Fruit fly (Drosophila melanogaster): ENCODE measurements around the gene CG14689.
A peak's percentile ranks its signal among the peaks of the same experiment; 100 is the strongest.

The CG14689 gene

dm6 chr3R:10664942-10665341 lies 46.1 kb downstream of the CG14689 start (continued):
- TF ChIP-seq CG10654 (GFP tag; optimal IDR thresholded peaks at IDR 0.05) (peak; percentile 4), CG4404 (GFP tag; IDR thresholded peaks at IDR 0.05) (no peak), Fer2 (tag; optimal IDR thresholded peaks at IDR 0.05) (peak; percentile 30), Adf1 (GFP tag; IDR thresholded peaks at IDR 0.05) (peak; percentile 43; the same call in 1 of the 2 replicates), CG9437 (GFP tag; optimal IDR thresholded peaks at IDR 0.05) (peak; percentile 23), crol (GFP tag; IDR thresholded peaks at IDR 0.05) (0 out of 2 replicates have a peak, but pooled peaks have one; percentile 24), CG7987 (GFP tag; optimal IDR thresholded peaks at IDR 0.05) (peak; percentile 60), CG1647 (GFP tag; optimal IDR thresholded peaks at IDR 0.05) (no peak), gsb (GFP tag; IDR thresholded peaks at IDR 0.05) (peak; percentile 39; the same call in 1 of the 2 replicates), CG5180 (GFP tag; optimal IDR thresholded peaks at IDR 0.05) (peak; percentile 45), jing (GFP tag; optimal IDR thresholded peaks at IDR 0.05) (peak; percentile 81), gcm2 (GFP tag; optimal IDR thresholded peaks at IDR 0.05) (peak; percentile 11), yki (optimal IDR thresholded peaks at IDR 0.05) (no peak), crp (GFP tag; optimal IDR thresholded peaks at IDR 0.05) (peak in 1 of 2 experiments; percentile 0), lola (GFP tag; optimal IDR thresholded peaks at IDR 0.05) (peak in 1 of 3 experiments; percentile 17), phol (tag; optimal IDR thresholded peaks at IDR 0.05) (peak; percentile 90), zen (tag; optimal IDR thresholded peaks at IDR 0.05) (peak; percentile 74), fd102C (GFP tag; optimal IDR thresholded peaks at IDR 0.05) (peak; percentile 53), Sox100B (GFP tag; optimal IDR thresholded peaks at IDR 0.05) (peak; percentile 45), Blimp-1 (GFP tag; optimal IDR thresholded peaks at IDR 0.05) (peak; percentile 49), sc (optimal IDR thresholded peaks at IDR 0.05) (no peak), sc (GFP tag; optimal IDR thresholded peaks at IDR 0.05) (peak; percentile 71), fd64A (GFP tag; optimal IDR thresholded peaks at IDR 0.05) (peak; percentile 56), HLH3B (GFP tag; IDR thresholded peaks at IDR 0.05) (peak; percentile 49; the same call in 1 of the 2 replicates), CG15269 (tag; optimal IDR thresholded peaks at IDR 0.05) (peak; percentile 44), Xbp1 (GFP tag; optimal IDR thresholded peaks at IDR 0.05) (peak; percentile 52), repo (GFP tag; optimal IDR thresholded peaks at IDR 0.05) (peak; percentile 59), twi (tag; optimal IDR thresholded peaks at IDR 0.05) (peak; percentile 41), vfl (GFP tag; optimal IDR thresholded peaks at IDR 0.05) (no peak), chn (GFP tag; optimal IDR thresholded peaks at IDR 0.05) (peak; percentile 67), CG10267 (tag; optimal IDR thresholded peaks at IDR 0.05) (peak; percentile 34), CG12236 (GFP tag; optimal IDR thresholded peaks at IDR 0.05) (no peak), Sry-δ (GFP tag; optimal IDR thresholded peaks at IDR 0.05) (peak; percentile 1), Bgb (GFP tag; IDR thresholded peaks at IDR 0.05; ENCODE audit: partially characterized antibody) (peak; percentile 9; the same call in 1 of the 2 replicates), gt (GFP tag; IDR thresholded peaks at IDR 0.05) (no peak), pros (GFP tag; optimal IDR thresholded peaks at IDR 0.05) (peak; percentile 40), H2.0 (GFP tag; IDR thresholded peaks at IDR 0.05) (peak; percentile 29), CG4707 (GFP tag; optimal IDR thresholded peaks at IDR 0.05) (peak; percentile 80), Sox102F (GFP tag; optimal IDR thresholded peaks at IDR 0.05) (peak; percentile 33), CG12104 (GFP tag; optimal IDR thresholded peaks at IDR 0.05) (no peak), CG13287 (GFP tag; IDR thresholded peaks at IDR 0.05; ENCODE audit: partially characterized antibody) (no peak), CG10366 (GFP tag; IDR thresholded peaks at IDR 0.05) (peak; percentile 32; the same call in 1 of the 2 replicates), bcd (GFP tag; optimal IDR thresholded peaks at IDR 0.05) (peak; percentile 38), YL-1 (GFP tag; optimal IDR thresholded peaks at IDR 0.05) (peak; percentile 10), Oaz (GFP tag; IDR thresholded peaks at IDR 0.05) (peak; percentile 23; the same call in 1 of the 2 replicates), CG12659 (GFP tag; optimal IDR thresholded peaks at IDR 0.05) (no peak), CG8281 (tag; optimal IDR thresholded peaks at IDR 0.05) (peak; percentile 24), Six4 (GFP tag; optimal IDR thresholded peaks at IDR 0.05) (peak; percentile 27), ato (GFP tag; IDR thresholded peaks at IDR 0.05; ENCODE audit: partially characterized antibody) (peak; percentile 13; the same call in 1 of the 2 replicates)

All from whole organism, embryonic.